Fruit fly (Drosophila melanogaster) whole organism, embryonic: ENCODE data around the gene sdt.

Experiments used
- C15 ChIP-seq: fragments of 200-800 bp; sonication (Bioruptor generic); IDR thresholded peaks from 3 replicates; pipeline ENCODE4 v1.3.6; 2022; ENCODE audit warnings: missing biosample characterization, missing genetic modification characterization
- CG1024 ChIP-seq: fragments of 200-800 bp; sonication (Bioruptor generic); IDR thresholded peaks from 2 replicates; pipeline ENCODE4 v1.3.6; 2022; ENCODE audit warnings: missing biosample characterization, missing genetic modification characterization
- CG10462 ChIP-seq: fragments of 200-800 bp; sonication (Bioruptor generic); optimal IDR thresholded peaks from 2 replicates; lab custom pipeline; 2016; ENCODE audit warnings: missing biosample characterization, missing genetic modification characterization
- CG11085 ChIP-seq: fragments of 200-800 bp; sonication (Bioruptor generic); IDR thresholded peaks from 2 replicates; pipeline ENCODE4 v1.3.6; 2022; ENCODE audit warnings: missing biosample characterization, missing genetic modification characterization
- CG11560 ChIP-seq: fragments of 200-800 bp; sonication (Bioruptor generic); IDR thresholded peaks from 3 replicates; pipeline ENCODE4 v1.3.6; 2022; ENCODE audit warnings: missing biosample characterization, missing genetic modification characterization
- CG12659 ChIP-seq: fragments of 200-800 bp; sonication (Bioruptor generic); optimal IDR thresholded peaks from 3 replicates; lab custom pipeline; 2017; ENCODE audit warnings: mild to moderate bottlenecking, missing biosample characterization, missing genetic modification reagents, missing genetic modification characterization
- CG14014 ChIP-seq: fragments of 200-800 bp; sonication (Bioruptor generic); IDR thresholded peaks from 2 replicates; pipeline ENCODE4 v1.3.6; 2022; ENCODE audit warnings: missing biosample characterization, missing genetic modification characterization
- CG14050 ChIP-seq: fragments of 200-800 bp; sonication (Bioruptor generic); IDR thresholded peaks from 3 replicates; pipeline ENCODE4 v1.3.6; 2022; ENCODE audit warnings: missing biosample characterization, missing genetic modification characterization
- CG14965 ChIP-seq: fragments of 200-800 bp; sonication (Bioruptor generic); optimal IDR thresholded peaks from 2 replicates; lab custom pipeline; 2016; ENCODE audit warnings: missing biosample characterization, missing genetic modification characterization, borderline replicate concordance
- CG15073 ChIP-seq: fragments of 200-800 bp; sonication (Bioruptor generic); optimal IDR thresholded peaks from 2 replicates; lab custom pipeline; 2016; ENCODE audit warnings: missing biosample characterization, missing genetic modification characterization
- CG1602 ChIP-seq: fragments of 200-800 bp; sonication (Bioruptor generic); optimal IDR thresholded peaks from 3 replicates; lab custom pipeline; 2016; ENCODE audit warnings: missing biosample characterization, missing genetic modification characterization
- CG17829 ChIP-seq: fragments of 200-800 bp; optimal IDR thresholded peaks from 2 replicates; lab custom pipeline; 2019; ENCODE audit warnings: missing biosample characterization, mild to moderate bottlenecking, missing genetic modification characterization, moderate library complexity
- CG17912 ChIP-seq: fragments of 200-800 bp; sonication (Bioruptor generic); optimal IDR thresholded peaks from 2 replicates; lab custom pipeline; 2018; ENCODE audit warnings: missing biosample characterization, mild to moderate bottlenecking, missing genetic modification characterization
- CG2129 ChIP-seq: fragments of 200-800 bp; sonication (Bioruptor generic); IDR thresholded peaks from 2 replicates; pipeline ENCODE4 v1.3.6; 2022; ENCODE audit warnings: missing biosample characterization, missing genetic modification characterization; ENCODE audit not compliant: partially characterized antibody
- CG2199 ChIP-seq: fragments of 200-800 bp; sonication (Bioruptor generic); IDR thresholded peaks from 3 replicates; pipeline ENCODE4 v1.3.6; 2022; ENCODE audit warnings: missing biosample characterization, missing genetic modification characterization
- CG4730 ChIP-seq: fragments of 200-800 bp; sonication (Bioruptor generic); IDR thresholded peaks from 2 replicates; pipeline ENCODE4 v1.3.6; 2022; ENCODE audit warnings: missing biosample characterization, missing genetic modification characterization
- CG6683 ChIP-seq: fragments of 200-800 bp; sonication (Bioruptor generic); optimal IDR thresholded peaks from 2 replicates; lab custom pipeline; 2017; ENCODE audit warnings: missing biosample characterization, mild to moderate bottlenecking, missing genetic modification characterization, missing genetic modification reagents
- CG7556 ChIP-seq: fragments of 200-800 bp; sonication (Bioruptor generic); optimal IDR thresholded peaks from 2 replicates; lab custom pipeline; 2017; ENCODE audit warnings: missing biosample characterization, mild to moderate bottlenecking, missing genetic modification characterization
- CoRest ChIP-seq: fragments of 200-800 bp; sonication (Bioruptor generic); optimal IDR thresholded peaks from 3 replicates; lab custom pipeline; 2018; ENCODE audit warnings: missing biosample characterization, mild to moderate bottlenecking, missing genetic modification characterization, moderate library complexity
- Eip74EF ChIP-seq, 2 experiments: fragments of 200-800 bp in 1 of 2; fragments of >200 bp in 1 of 2; sonication (Bioruptor generic) in 1 of 2; optimal IDR thresholded peaks; 2 replicates each; lab custom pipeline; 2017 to 2019; ENCODE audit warnings: missing biosample characterization in 2 of 2, missing genetic modification characterization in 2 of 2, mild to moderate bottlenecking in 1 of 2, moderate library complexity in 1 of 2
- HLH54F ChIP-seq: fragments of 200-800 bp; sonication (Bioruptor generic); optimal IDR thresholded peaks from 3 replicates; lab custom pipeline; 2016; ENCODE audit warnings: missing biosample characterization, missing genetic modification characterization
- Med ChIP-seq: fragments of 200-800 bp; sonication (Bioruptor generic); peaks from one replicate; lab custom pipeline; 2016; ENCODE audit warnings: missing biosample characterization, missing genetic modification characterization, mild to moderate bottlenecking, inconsistent platforms, moderate library complexity
- NFAT ChIP-seq: fragments of 200-800 bp; sonication (Bioruptor generic); IDR thresholded peaks from 2 replicates; pipeline ENCODE4 v1.3.6; 2022; ENCODE audit warnings: missing biosample characterization, missing genetic modification characterization
- Neu2 ChIP-seq: fragments of 200-800 bp; sonication (Bioruptor generic); optimal IDR thresholded peaks from 3 replicates; lab custom pipeline; 2016; ENCODE audit warnings: missing biosample characterization, missing genetic modification characterization, borderline replicate concordance
- Sry-β ChIP-seq: fragments of 200-800 bp; sonication (Bioruptor generic); optimal IDR thresholded peaks from 2 replicates; lab custom pipeline; 2018; ENCODE audit warnings: missing biosample characterization, mild to moderate bottlenecking, missing genetic modification characterization, moderate library complexity
- Stat92E ChIP-seq, 3 experiments: fragments of >200 bp in 2 of 3; fragments of 200-800 bp in 1 of 3; sonication (Bioruptor generic) in 1 of 3; optimal IDR thresholded peaks; 2 replicates each; lab custom pipeline; 2017 to 2019; ENCODE audit warnings: missing biosample characterization in 3 of 3, missing genetic modification characterization in 3 of 3, mild to moderate bottlenecking in 1 of 3, moderate library complexity in 1 of 3
- Xbp1 ChIP-seq: fragments of 200-800 bp; sonication (Bioruptor generic); optimal IDR thresholded peaks from 3 replicates; lab custom pipeline; 2016; ENCODE audit warnings: missing biosample characterization, mild to moderate bottlenecking, missing genetic modification characterization
- amos ChIP-seq: fragments of 200-800 bp; sonication (Bioruptor generic); IDR thresholded peaks from 2 replicates; pipeline ENCODE4 v1.3.6; 2022; ENCODE audit warnings: missing biosample characterization, missing genetic modification characterization; ENCODE audit not compliant: partially characterized antibody
- ato ChIP-seq: fragments of 200-800 bp; sonication (Bioruptor generic); IDR thresholded peaks from 2 replicates; pipeline ENCODE4 v1.3.6; 2022; ENCODE audit warnings: missing biosample characterization, missing genetic modification characterization; ENCODE audit not compliant: partially characterized antibody
- chif ChIP-seq, 2 experiments: fragments of 200-800 bp; sonication (Bioruptor generic); optimal IDR thresholded peaks; 3 replicates each; lab custom pipeline; 2016; ENCODE audit warnings: missing biosample characterization in 2 of 2, missing genetic modification characterization in 2 of 2
- ci ChIP-seq: fragments of 200-800 bp; sonication (Bioruptor generic); IDR thresholded peaks from 3 replicates; pipeline ENCODE4 v1.3.6; 2022; ENCODE audit warnings: missing biosample characterization, missing genetic modification characterization
- crp ChIP-seq, 2 experiments: fragments of 200-800 bp; sonication (Bioruptor generic); optimal IDR thresholded peaks; 2 replicates in 1 of 2; 3 replicates in 1 of 2; lab custom pipeline; 2017; ENCODE audit warnings: missing biosample characterization in 2 of 2, missing genetic modification characterization in 2 of 2, mild to moderate bottlenecking in 1 of 2, moderate library complexity in 1 of 2
- cwo ChIP-seq: fragments of 200-800 bp; sonication (Bioruptor generic); optimal IDR thresholded peaks from 3 replicates; lab custom pipeline; 2017; ENCODE audit warnings: missing biosample characterization, missing genetic modification characterization, mild to moderate bottlenecking, moderate library complexity, missing genetic modification reagents
- ems ChIP-seq: fragments of 200-800 bp; sonication (Bioruptor generic); optimal IDR thresholded peaks from 3 replicates; lab custom pipeline; 2016; ENCODE audit warnings: missing biosample characterization, missing genetic modification characterization
- jumu ChIP-seq: fragments of 200-800 bp; sonication (Bioruptor generic); optimal IDR thresholded peaks from 3 replicates; lab custom pipeline; 2016; ENCODE audit warnings: missing biosample characterization, missing genetic modification characterization
- lov ChIP-seq, 2 experiments: fragments of 200-800 bp in 1 of 2; fragments of >200 bp in 1 of 2; sonication (Bioruptor generic) in 1 of 2; IDR thresholded peaks in 1 of 2; optimal IDR thresholded peaks in 1 of 2; 2 replicates in 1 of 2; 3 replicates in 1 of 2; pipeline versions ENCODE4 v1.3.6 to Lab custom; 2017 to 2022; ENCODE audit warnings: missing biosample characterization in 1 of 2, missing genetic modification characterization in 1 of 2
- mam ChIP-seq: fragments of 200-800 bp; sonication (Bioruptor generic); optimal IDR thresholded peaks from 3 replicates; lab custom pipeline; 2016; ENCODE audit warnings: missing biosample characterization, missing genetic modification characterization
- org-1 ChIP-seq: fragments of 200-800 bp; sonication (Bioruptor generic); optimal IDR thresholded peaks from 2 replicates; lab custom pipeline; 2017; ENCODE audit warnings: missing biosample characterization, missing genetic modification characterization
- p53 ChIP-seq: fragments of 200-800 bp; sonication (Bioruptor generic); optimal IDR thresholded peaks from 2 replicates; lab custom pipeline; 2016; ENCODE audit warnings: missing biosample characterization, missing genetic modification characterization
- pan ChIP-seq, 4 experiments: fragments of >200 bp in 3 of 4; fragments of 200-800 bp in 1 of 4; sonication (Bioruptor generic) in 1 of 4; optimal IDR thresholded peaks in 3 of 4; IDR thresholded peaks in 1 of 4; 2 replicates each; pipeline versions ENCODE4 v1.3.6 to Lab custom; 2017 to 2022; ENCODE audit warnings: missing biosample characterization in 2 of 4, missing genetic modification characterization in 2 of 4, mixed read lengths in 1 of 4
- pum ChIP-seq: fragments of 200-800 bp; sonication (Bioruptor generic); optimal IDR thresholded peaks from 2 replicates; lab custom pipeline; 2016; ENCODE audit warnings: missing biosample characterization, missing genetic modification characterization
- scrt ChIP-seq: fragments of 200-800 bp; sonication (Bioruptor generic); optimal IDR thresholded peaks from 2 replicates; lab custom pipeline; 2018; ENCODE audit warnings: missing biosample characterization, mild to moderate bottlenecking, missing genetic modification characterization, moderate library complexity
- stc ChIP-seq: fragments of 200-800 bp; sonication (Bioruptor generic); IDR thresholded peaks from 2 replicates; pipeline ENCODE4 v1.3.6; 2022; ENCODE audit warnings: missing biosample characterization, missing genetic modification characterization
- tin ChIP-seq: fragments of 200-800 bp; sonication (Bioruptor generic); optimal IDR thresholded peaks from 3 replicates; lab custom pipeline; 2016; ENCODE audit warnings: missing biosample characterization, missing genetic modification characterization
- zen2 ChIP-seq: fragments of 200-800 bp; sonication (Bioruptor generic); IDR thresholded peaks from 3 replicates; pipeline ENCODE4 v1.3.6; 2022; ENCODE audit warnings: missing biosample characterization, missing genetic modification characterization; ENCODE audit not compliant: partially characterized antibody
- zf30C ChIP-seq: fragments of 200-800 bp; sonication (Bioruptor generic); optimal IDR thresholded peaks from 3 replicates; lab custom pipeline; 2018; ENCODE audit warnings: missing biosample characterization, mild to moderate bottlenecking, missing genetic modification characterization
- zfh2 ChIP-seq: fragments of 200-800 bp; sonication (Bioruptor generic); optimal IDR thresholded peaks from 2 replicates; lab custom pipeline; 2016; ENCODE audit warnings: missing biosample characterization, missing genetic modification characterization

Gene sdt

dm6 chrX:8131693-8132313 is 46.5 kb upstream of the sdt start, which contains the start of gene CG10958 (continued):
- no peak for TF ChIP-seq org-1 (GFP tag; lab: Kevin White, UChicago)
- TF ChIP-seq CG2129 (GFP tag; lab: Robert Waterston, UW), result no peak
- peak; percentile 85 for TF ChIP-seq Sry-β (GFP tag; lab: Kevin White, UChicago)
- no peak for TF ChIP-seq lov (optimal IDR thresholded peaks at IDR 0.05; lab: Kevin White, UChicago)
- no peak for TF ChIP-seq lov (GFP tag; IDR thresholded peaks at IDR 0.05; lab: Robert Waterston, UW)
- TF ChIP-seq HLH54F (GFP tag; lab: Kevin White, UChicago), result peak; percentile 34
- peak; percentile 62 for TF ChIP-seq Xbp1
- no peak for TF ChIP-seq zen2 (GFP tag; lab: Robert Waterston, UW)
- peak in 1 of 2 experiments; percentile 27 for TF ChIP-seq Eip74EF (GFP tag; optimal IDR thresholded peaks at IDR 0.05; lab: Kevin White, UChicago)
- TF ChIP-seq CoRest (tag; lab: Kevin White, UChicago), result peak; percentile 37
- TF ChIP-seq CG17829 (tag; lab: Kevin White, UChicago), result peak; percentile 59
- TF ChIP-seq zf30C (GFP tag; lab: Kevin White, UChicago), result no peak
- peak; percentile 7 for TF ChIP-seq pum (GFP tag; lab: Kevin White, UChicago)
- TF ChIP-seq CG14965, result no peak
- TF ChIP-seq CG2199, result no peak
- 0 out of 3 replicates have a peak, but pooled peaks have one; percentile 13 for TF ChIP-seq CG14050
- no peak for TF ChIP-seq amos (GFP tag; lab: Robert Waterston, UW)
- TF ChIP-seq CG7556 (GFP tag; lab: Kevin White, UChicago), result peak; percentile 64
- peak; percentile 48 for TF ChIP-seq CG12659
- no peak; the same call in 1 of the 2 replicates for TF ChIP-seq CG14014 (GFP tag; lab: Robert Waterston, UW)
- TF ChIP-seq CG11085, result no peak
- TF ChIP-seq Med, result peak; percentile 79
- TF ChIP-seq zfh2 (GFP tag; lab: Kevin White, UChicago), result peak; percentile 26
- no peak for TF ChIP-seq CG1024 (GFP tag; lab: Robert Waterston, UW)
- peak; percentile 53 for TF ChIP-seq mam (GFP tag; lab: Kevin White, UChicago)
- TF ChIP-seq C15 (GFP tag; lab: Robert Waterston, UW), result no peak
- TF ChIP-seq tin (GFP tag; lab: Kevin White, UChicago), result peak; percentile 64
- TF ChIP-seq ci (GFP tag; lab: Robert Waterston, UW), result 0 out of 3 replicates have a peak, but pooled peaks have one; percentile 37
- TF ChIP-seq NFAT (GFP tag; lab: Robert Waterston, UW), result 0 out of 2 replicates have a peak, but pooled peaks have one; percentile 15
- TF ChIP-seq CG1602 (GFP tag; lab: Kevin White, UChicago), result peak; percentile 47
- TF ChIP-seq ems (GFP tag; lab: Kevin White, UChicago), result peak; percentile 45
- no peak for TF ChIP-seq Stat92E (GFP tag; optimal IDR thresholded peaks at IDR 0.05; lab: Kevin White, UChicago)
- TF ChIP-seq CG6683 (GFP tag; lab: Kevin White, UChicago), result peak; percentile 30
- TF ChIP-seq CG10462, result no peak
- TF ChIP-seq chif (GFP tag; optimal IDR thresholded peaks at IDR 0.05; lab: Kevin White, UChicago), result peak in 1 of 2 experiments; percentile 13
- no peak for TF ChIP-seq Neu2 (GFP tag; lab: Kevin White, UChicago)
- no peak for TF ChIP-seq p53 (GFP tag; lab: Kevin White, UChicago)
- TF ChIP-seq stc (GFP tag; lab: Robert Waterston, UW), result no peak
- TF ChIP-seq CG15073 (GFP tag; lab: Kevin White, UChicago), result no peak
- peak; percentile 18 for TF ChIP-seq cwo (GFP tag; lab: Kevin White, UChicago)
- TF ChIP-seq CG17912 (GFP tag; lab: Kevin White, UChicago), result no peak
- no peak for TF ChIP-seq scrt (GFP tag; lab: Kevin White, UChicago)
- peak in 1 of 2 experiments; percentile 23 for TF ChIP-seq crp (GFP tag; optimal IDR thresholded peaks at IDR 0.05; lab: Kevin White, UChicago)
- no peak for TF ChIP-seq CG4730
- no peak for TF ChIP-seq CG11560 (tag; lab: Robert Waterston, UW)
- TF ChIP-seq jumu (GFP tag; lab: Kevin White, UChicago), result no peak
- TF ChIP-seq pan (optimal IDR thresholded peaks at IDR 0.05; lab: Kevin White, UChicago), result no peak
- TF ChIP-seq pan (GFP tag; optimal IDR thresholded peaks at IDR 0.05 in 1 of 2, IDR thresholded peaks at IDR 0.05 in 1 of 2), result peak in 1 of 2 experiments; percentile 58
- no peak for TF ChIP-seq ato (GFP tag; lab: Robert Waterston, UW)
